Fruit fly (Drosophila melanogaster): ENCODE results near the gene Gbeta13F.
A peak's percentile ranks its signal among the peaks of the same experiment; 100 is the strongest.

The Gbeta13F gene

dm6 chrX:15867863-15868262, 7.9 kb downstream of the Gbeta13F start, which contains the start of gene Gapdh2 (continued):
- TF ChIP-seq Mad (GFP tag; optimal IDR thresholded peaks at IDR 0.05) (peak; percentile 97), CG1647 (GFP tag; optimal IDR thresholded peaks at IDR 0.05) (peak; percentile 97), YL-1 (GFP tag; optimal IDR thresholded peaks at IDR 0.05) (peak; percentile 99), CG42726 (GFP tag; IDR thresholded peaks at IDR 0.05; ENCODE audit: partially characterized antibody) (no peak), CG10366 (GFP tag; IDR thresholded peaks at IDR 0.05) (peak; percentile 99), fd96Cb (tag; optimal IDR thresholded peaks at IDR 0.05) (peak; percentile 99), p53 (GFP tag; optimal IDR thresholded peaks at IDR 0.05) (peak; percentile 77), D (optimal IDR thresholded peaks at IDR 0.05) (no peak), D (GFP tag; optimal IDR thresholded peaks at IDR 0.05) (peak; percentile 98), CG13296 (GFP tag; optimal IDR thresholded peaks at IDR 0.05) (peak; percentile 100), CG10543 (GFP tag; optimal IDR thresholded peaks at IDR 0.05) (peak; percentile 100), HLH4C (GFP tag; IDR thresholded peaks at IDR 0.05; ENCODE audit: partially characterized antibody) (no peak), Dp (GFP tag; optimal IDR thresholded peaks at IDR 0.05) (peak; percentile 50), CG17829 (tag; optimal IDR thresholded peaks at IDR 0.05) (peak; percentile 99), gt (GFP tag; IDR thresholded peaks at IDR 0.05) (no peak; the same call in none of the 2 replicates), wor (GFP tag; IDR thresholded peaks at IDR 0.05) (peak; percentile 98), wdn (GFP tag; IDR thresholded peaks at IDR 0.05) (peak; percentile 99), CG11560 (tag; IDR thresholded peaks at IDR 0.05) (no peak; the same call in 1 of the 3 replicates), CG8388 (GFP tag; optimal IDR thresholded peaks at IDR 0.05) (peak; percentile 99), CG1832 (GFP tag; optimal IDR thresholded peaks at IDR 0.05) (no peak), Hr3 (GFP tag; optimal IDR thresholded peaks at IDR 0.05) (peak; percentile 96), salm (tag; optimal IDR thresholded peaks at IDR 0.05) (peak; percentile 100), tup (GFP tag; optimal IDR thresholded peaks at IDR 0.05) (peak; percentile 97), ems (GFP tag; optimal IDR thresholded peaks at IDR 0.05) (peak; percentile 98), CG3726 (GFP tag; IDR thresholded peaks at IDR 0.05) (peak; percentile 97; the same call in 1 of the 3 replicates), twi (tag; optimal IDR thresholded peaks at IDR 0.05) (peak; percentile 96), CG2120 (GFP tag; optimal IDR thresholded peaks at IDR 0.05) (peak; percentile 99), pum (GFP tag; optimal IDR thresholded peaks at IDR 0.05) (peak; percentile 93), Sox102F (GFP tag; optimal IDR thresholded peaks at IDR 0.05) (peak; percentile 100), seq (GFP tag; IDR thresholded peaks at IDR 0.05) (peak; percentile 99), nau (GFP tag; optimal IDR thresholded peaks at IDR 0.05) (peak; percentile 100), CG10209 (GFP tag; optimal IDR thresholded peaks at IDR 0.05) (peak; percentile 99), br (optimal IDR thresholded peaks at IDR 0.05) (no peak), Gsc (GFP tag; IDR thresholded peaks at IDR 0.05) (no peak), sens (GFP tag) (peak; percentile 100), CG10274 (GFP tag; optimal IDR thresholded peaks at IDR 0.05) (peak; percentile 95), Sry-β (GFP tag; optimal IDR thresholded peaks at IDR 0.05) (peak; percentile 71), tx (GFP tag; optimal IDR thresholded peaks at IDR 0.05) (peak; percentile 94), CG15514 (GFP tag; optimal IDR thresholded peaks at IDR 0.05) (peak; percentile 96), Asciz (GFP tag; optimal IDR thresholded peaks at IDR 0.05) (peak; percentile 99), oc (tag; optimal IDR thresholded peaks at IDR 0.05) (peak; percentile 100), Meics (GFP tag; optimal IDR thresholded peaks at IDR 0.05) (peak; percentile 100), CG30431 (GFP tag; optimal IDR thresholded peaks at IDR 0.05) (no peak), CG10565 (GFP tag; optimal IDR thresholded peaks at IDR 0.05) (peak; percentile 92), C15 (GFP tag; IDR thresholded peaks at IDR 0.05) (peak; percentile 98), fru (optimal IDR thresholded peaks at IDR 0.05) (no peak), CG16779 (GFP tag; IDR thresholded peaks at IDR 0.05) (peak; percentile 99), Abd-B (GFP tag; optimal IDR thresholded peaks at IDR 0.05) (peak; percentile 99), CG7372 (GFP tag; IDR thresholded peaks at IDR 0.05) (peak; percentile 99), ERR (GFP tag; optimal IDR thresholded peaks at IDR 0.05) (peak; percentile 100), sim (GFP tag; IDR thresholded peaks at IDR 0.05) (peak; percentile 98), Dip3 (GFP tag; optimal IDR thresholded peaks at IDR 0.05) (peak; percentile 98)

Data from whole organism, embryonic.